Fruit fly (Drosophila melanogaster): ENCODE measurements around the gene CG3226.

Gene CG3226

DNA sequence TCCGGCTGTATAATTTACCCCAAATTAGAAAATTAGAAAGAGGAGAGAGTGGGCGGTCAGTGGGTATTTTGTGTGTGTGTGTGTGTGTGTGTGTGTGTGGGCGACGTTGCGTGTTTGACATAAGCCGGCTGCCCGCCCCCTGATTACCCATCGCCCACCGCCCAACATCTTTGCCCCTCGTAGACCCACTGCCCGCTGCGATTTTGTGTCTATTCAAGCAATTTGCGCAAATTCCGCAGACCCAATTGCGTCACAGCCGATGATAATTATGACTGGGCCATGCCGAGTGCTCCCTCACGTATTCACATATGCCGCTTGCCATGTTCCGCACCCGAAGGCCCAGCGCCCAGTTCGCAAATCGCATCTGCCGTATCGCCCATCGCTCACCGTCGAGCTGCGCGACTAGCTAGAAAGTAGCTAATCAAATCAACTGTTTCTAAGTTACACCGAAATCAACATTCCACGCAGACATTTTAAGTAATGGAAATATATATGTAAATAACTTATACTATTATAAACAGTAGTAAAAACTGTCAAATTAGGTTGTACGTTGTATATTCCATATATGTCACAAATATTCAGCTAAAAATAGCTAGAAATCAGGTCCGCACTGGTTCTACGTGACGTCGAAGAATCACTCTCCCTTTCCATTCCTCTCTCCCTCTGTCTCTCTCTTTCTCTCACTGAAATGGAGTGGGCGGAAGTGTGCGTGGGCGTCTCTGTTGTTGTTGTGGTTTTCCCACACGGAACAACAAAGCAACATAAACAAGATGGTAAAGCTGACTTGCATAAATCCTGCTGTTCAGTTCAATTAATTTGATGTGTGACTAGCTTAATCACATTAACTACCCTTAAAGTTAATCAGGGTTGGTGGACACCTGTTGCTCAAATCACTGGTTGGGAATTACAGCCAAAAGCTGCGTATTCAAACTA lies 2.8 kb upstream of the CG3226 start:
- TF ChIP-seq sv (GFP tag; optimal IDR thresholded peaks at IDR 0.05): no peak
- TF ChIP-seq psq (GFP tag; optimal IDR thresholded peaks at IDR 0.05): peak; percentile 17
- TF ChIP-seq usp (GFP tag; optimal IDR thresholded peaks at IDR 0.05): no peak
- TF ChIP-seq Myc (optimal IDR thresholded peaks at IDR 0.05): peak; percentile 96
- no peak for TF ChIP-seq N (GFP tag; optimal IDR thresholded peaks at IDR 0.05)
- TF ChIP-seq Hr83 (GFP tag; optimal IDR thresholded peaks at IDR 0.05; ENCODE audit: poor library complexity, severe bottlenecking): no peak
- TF ChIP-seq tai (GFP tag; optimal IDR thresholded peaks at IDR 0.05): no peak
- TF ChIP-seq dsf (GFP tag; optimal IDR thresholded peaks at IDR 0.05; ENCODE audit: borderline replicate concordance): no peak
- TF ChIP-seq Hr78 (GFP tag; optimal IDR thresholded peaks at IDR 0.05): no peak
- no peak for TF ChIP-seq CG32264 (GFP tag; optimal IDR thresholded peaks at IDR 0.05)
- peak; percentile 2 for TF ChIP-seq Hnf4 (GFP tag; optimal IDR thresholded peaks at IDR 0.05)
- peak; percentile 55 for TF ChIP-seq h (GFP tag; optimal IDR thresholded peaks at IDR 0.05)
- TF ChIP-seq GATAd (GFP tag; optimal IDR thresholded peaks at IDR 0.05): no peak
- TF ChIP-seq OdsH (GFP tag; optimal IDR thresholded peaks at IDR 0.05): peak; percentile 36
- TF ChIP-seq Rel (GFP tag; optimal IDR thresholded peaks at IDR 0.05): no peak
- TF ChIP-seq Rel (tag; optimal IDR thresholded peaks at IDR 0.05): peak; percentile 28
- TF ChIP-seq CrebA (GFP tag; optimal IDR thresholded peaks at IDR 0.05; ENCODE audit: borderline replicate concordance): no peak
- no peak for TF ChIP-seq lola (GFP tag; optimal IDR thresholded peaks at IDR 0.05)
- TF ChIP-seq CG9705 (GFP tag; optimal IDR thresholded peaks at IDR 0.05): peak; percentile 33
- TF ChIP-seq ey (GFP tag; optimal IDR thresholded peaks at IDR 0.05): no peak
- peak; percentile 40 for TF ChIP-seq rgr (GFP tag; optimal IDR thresholded peaks at IDR 0.05)
- TF ChIP-seq foxo (GFP tag; optimal IDR thresholded peaks at IDR 0.05): peak in 1 of 2 experiments; percentile 44
- no peak for TF ChIP-seq Abd-B (GFP tag; optimal IDR thresholded peaks at IDR 0.05)
- TF ChIP-seq brk (GFP tag; optimal IDR thresholded peaks at IDR 0.05): peak; percentile 52
- peak; percentile 18 for TF ChIP-seq Dif (GFP tag; optimal IDR thresholded peaks at IDR 0.05; ENCODE audit: partially characterized antibody)
- no peak for TF ChIP-seq sage (GFP tag; optimal IDR thresholded peaks at IDR 0.05)
- no peak for TF ChIP-seq dl (GFP tag; optimal IDR thresholded peaks at IDR 0.05; ENCODE audit: insufficient read depth in 1 of 2, partially characterized antibody in 2 of 2)
- TF ChIP-seq dmrt93B (GFP tag; optimal IDR thresholded peaks at IDR 0.05): no peak
- peak; percentile 52 for TF ChIP-seq fru (GFP tag; optimal IDR thresholded peaks at IDR 0.05)
- no peak for TF ChIP-seq jim (GFP tag; optimal IDR thresholded peaks at IDR 0.05)
- no peak for TF ChIP-seq br (GFP tag; optimal IDR thresholded peaks at IDR 0.05)
- TF ChIP-seq HLH106 (tag; optimal IDR thresholded peaks at IDR 0.05): peak; percentile 64
- TF ChIP-seq Mio (GFP tag; optimal IDR thresholded peaks at IDR 0.05): no peak
- TF ChIP-seq pan (optimal IDR thresholded peaks at IDR 0.05): no peak
- no peak for TF ChIP-seq Dfd (GFP tag; optimal IDR thresholded peaks at IDR 0.05)
- peak; percentile 69 for TF ChIP-seq Sp1 (GFP tag; optimal IDR thresholded peaks at IDR 0.05)
- TF ChIP-seq Jra (GFP tag; optimal IDR thresholded peaks at IDR 0.05): no peak
- TF ChIP-seq woc (GFP tag; optimal IDR thresholded peaks at IDR 0.05): peak; percentile 57
- no peak for TF ChIP-seq Vsx2 (GFP tag; optimal IDR thresholded peaks at IDR 0.05; ENCODE audit: partially characterized antibody)

DNA sequence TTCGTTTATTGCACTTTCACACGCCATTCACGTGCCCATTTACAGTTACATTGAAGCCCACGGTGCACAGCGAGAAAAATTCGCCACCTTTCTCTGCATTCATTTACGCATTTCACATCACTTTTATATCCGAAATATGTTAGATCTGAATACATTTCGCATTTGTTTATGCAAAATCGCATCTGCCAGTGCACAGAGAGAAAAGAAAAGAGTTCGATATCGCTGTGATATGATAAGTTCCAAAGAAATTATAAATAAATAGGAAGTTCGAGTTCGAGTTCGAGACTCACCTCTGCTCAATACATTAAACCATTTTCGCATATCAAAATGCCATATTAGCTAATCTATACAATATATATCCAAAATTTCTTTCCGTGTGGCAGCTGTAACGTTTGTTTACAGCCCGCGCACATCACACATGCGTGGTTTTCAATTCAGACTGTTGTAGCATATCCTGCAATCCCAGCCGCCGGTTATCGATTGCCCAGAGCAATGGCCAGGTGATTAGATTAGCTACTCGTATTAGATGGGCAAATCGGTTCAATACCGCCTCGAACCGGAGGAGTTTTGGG lies 2.1 kb upstream of the CG3226 start:
- TF ChIP-seq psq (GFP tag; optimal IDR thresholded peaks at IDR 0.05) (peak; percentile 76), dmrt93B (GFP tag; optimal IDR thresholded peaks at IDR 0.05) (peak; percentile 85), Rel (GFP tag; optimal IDR thresholded peaks at IDR 0.05) (no peak), Rel (tag; optimal IDR thresholded peaks at IDR 0.05) (peak; percentile 24), Sp1 (GFP tag; optimal IDR thresholded peaks at IDR 0.05) (peak; percentile 88), Hnf4 (GFP tag; optimal IDR thresholded peaks at IDR 0.05) (peak; percentile 83), Jra (GFP tag; optimal IDR thresholded peaks at IDR 0.05) (peak; percentile 57), Myc (optimal IDR thresholded peaks at IDR 0.05) (no peak), brk (GFP tag; optimal IDR thresholded peaks at IDR 0.05) (peak; percentile 33), Hr83 (GFP tag; optimal IDR thresholded peaks at IDR 0.05; ENCODE audit: poor library complexity, severe bottlenecking) (no peak), ey (GFP tag; optimal IDR thresholded peaks at IDR 0.05) (peak; percentile 86), pan (optimal IDR thresholded peaks at IDR 0.05) (no peak), Abd-B (GFP tag; optimal IDR thresholded peaks at IDR 0.05) (no peak), sage (GFP tag; optimal IDR thresholded peaks at IDR 0.05) (peak; percentile 50), br (GFP tag; optimal IDR thresholded peaks at IDR 0.05) (peak; percentile 86), CG32264 (GFP tag; optimal IDR thresholded peaks at IDR 0.05) (peak; percentile 73), dl (GFP tag; optimal IDR thresholded peaks at IDR 0.05; ENCODE audit: insufficient read depth in 1 of 2, partially characterized antibody in 2 of 2) (no peak), CG9705 (GFP tag; optimal IDR thresholded peaks at IDR 0.05) (peak; percentile 61), fru (GFP tag; optimal IDR thresholded peaks at IDR 0.05) (peak; percentile 94), CrebA (GFP tag; optimal IDR thresholded peaks at IDR 0.05; ENCODE audit: borderline replicate concordance) (no peak), h (GFP tag; optimal IDR thresholded peaks at IDR 0.05) (peak; percentile 89), Vsx2 (GFP tag; optimal IDR thresholded peaks at IDR 0.05; ENCODE audit: partially characterized antibody) (no peak), dsf (GFP tag; optimal IDR thresholded peaks at IDR 0.05; ENCODE audit: borderline replicate concordance) (no peak), Dfd (GFP tag; optimal IDR thresholded peaks at IDR 0.05) (no peak), GATAd (GFP tag; optimal IDR thresholded peaks at IDR 0.05) (no peak), sv (GFP tag; optimal IDR thresholded peaks at IDR 0.05) (peak; percentile 69), tai (GFP tag; optimal IDR thresholded peaks at IDR 0.05) (no peak), jim (GFP tag; optimal IDR thresholded peaks at IDR 0.05) (no peak), woc (GFP tag; optimal IDR thresholded peaks at IDR 0.05) (peak; percentile 80), lola (GFP tag; optimal IDR thresholded peaks at IDR 0.05) (no peak), usp (GFP tag; optimal IDR thresholded peaks at IDR 0.05) (no peak), rgr (GFP tag; optimal IDR thresholded peaks at IDR 0.05) (peak; percentile 86), N (GFP tag; optimal IDR thresholded peaks at IDR 0.05) (no peak), Mio (GFP tag; optimal IDR thresholded peaks at IDR 0.05) (peak; percentile 13), HLH106 (tag; optimal IDR thresholded peaks at IDR 0.05) (peak; percentile 86), OdsH (GFP tag; optimal IDR thresholded peaks at IDR 0.05) (peak; percentile 80), foxo (GFP tag; optimal IDR thresholded peaks at IDR 0.05) (peak; percentile 2 to 90), Dif (GFP tag; optimal IDR thresholded peaks at IDR 0.05; ENCODE audit: partially characterized antibody) (no peak), Hr78 (GFP tag; optimal IDR thresholded peaks at IDR 0.05) (no peak)
